Worm (Caenorhabditis elegans): ENCODE results near the gene Y54G2A.15.

ce11 chrIV:2802193-2802592 is 41.6 kb downstream of the Y54G2A.15 start:
- TF ChIP-seq tab-1 (GFP tag; IDR thresholded peaks at IDR 0.05) (peak; percentile 75; the same call in 1 of the 2 replicates), cog-1 (tag; optimal IDR thresholded peaks at IDR 0.05) (no peak), flt-1 (GFP tag; IDR thresholded peaks at IDR 0.05) (peak; percentile 63)
